Worm (Caenorhabditis elegans) whole organism, L2 larva: ENCODE data around the gene ztf-20.

Source experiments
- F13H6.1 ChIP-seq: sonication (generic microtip); optimal IDR thresholded peaks from 2 replicates; lab custom pipeline; 2016; ENCODE audit warnings: missing genetic modification characterization, missing compliant biosample characterization
- alr-1 ChIP-seq: fragments of 150-350 bp; optimal IDR thresholded peaks from 2 replicates; lab custom pipeline; 2014; ENCODE audit warnings: missing biosample characterization, missing genetic modification characterization
- aly-2 ChIP-seq: fragments of 150-350 bp; optimal IDR thresholded peaks from 2 replicates; lab custom pipeline; 2014; ENCODE audit warnings: missing biosample characterization, missing genetic modification characterization
- ama-1 ChIP-seq: fragments of 150-350 bp; optimal IDR thresholded peaks from 2 replicates; lab custom pipeline; 2018; ENCODE audit warnings: inconsistent platforms
- blmp-1 ChIP-seq: sonication (generic microtip); optimal IDR thresholded peaks from 2 replicates; lab custom pipeline; 2017; ENCODE audit warnings: missing genetic modification characterization, mild to moderate bottlenecking, missing compliant biosample characterization, antibody characterized with exemption, moderate library complexity; ENCODE audit not compliant: insufficient read depth
- dmd-4 ChIP-seq: sonication (generic microtip); optimal IDR thresholded peaks from 2 replicates; lab custom pipeline; 2017; ENCODE audit warnings: missing biosample characterization, missing genetic modification characterization
- egl-27 ChIP-seq: sonication (generic microtip); optimal IDR thresholded peaks from 3 replicates; lab custom pipeline; 2017; ENCODE audit warnings: missing biosample characterization, missing genetic modification reagents, missing genetic modification characterization
- elt-1 ChIP-seq: fragments of 150-350 bp; optimal IDR thresholded peaks from 2 replicates; lab custom pipeline; 2014; ENCODE audit warnings: missing biosample characterization, missing genetic modification characterization
- elt-3 ChIP-seq: sonication (generic microtip); optimal IDR thresholded peaks from 2 replicates; lab custom pipeline; 2017; ENCODE audit warnings: missing biosample characterization, missing genetic modification characterization
- fos-1 ChIP-seq: fragments of 150-350 bp; optimal IDR thresholded peaks from 2 replicates; lab custom pipeline; 2014; ENCODE audit warnings: missing biosample characterization, missing genetic modification characterization
- lin-11 ChIP-seq: fragments of 150-350 bp; sonication (generic microtip); optimal IDR thresholded peaks from 2 replicates; lab custom pipeline; 2014; ENCODE audit warnings: missing biosample characterization, missing genetic modification characterization, inconsistent platforms, mixed read lengths
- lin-39 ChIP-seq: fragments of 150-350 bp; optimal IDR thresholded peaks from 2 replicates; lab custom pipeline; 2014; ENCODE audit warnings: missing biosample characterization, missing genetic modification reagents, missing genetic modification characterization
- mab-5 ChIP-seq: fragments of 150-350 bp; optimal IDR thresholded peaks from 2 replicates; lab custom pipeline; 2014; ENCODE audit warnings: missing biosample characterization, missing genetic modification characterization
- mbf-1 ChIP-seq: sonication (generic microtip); optimal IDR thresholded peaks from 2 replicates; lab custom pipeline; 2017; ENCODE audit warnings: missing biosample characterization, missing genetic modification characterization
- mdl-1 ChIP-seq, 2 experiments: fragments of 150-350 bp in 1 of 2; sonication (generic microtip) in 1 of 2; optimal IDR thresholded peaks; 2 replicates each; lab custom pipeline; 2017; ENCODE audit warnings: missing biosample characterization in 2 of 2, missing genetic modification characterization in 2 of 2
- nhr-12 ChIP-seq: fragments of 150-350 bp; optimal IDR thresholded peaks from 2 replicates; lab custom pipeline; 2014; ENCODE audit warnings: missing biosample characterization, missing genetic modification characterization
- nhr-129 ChIP-seq: fragments of 150-350 bp; optimal IDR thresholded peaks from 2 replicates; lab custom pipeline; 2014; ENCODE audit warnings: missing biosample characterization, missing genetic modification characterization
- nhr-21 ChIP-seq: fragments of 150-350 bp; optimal IDR thresholded peaks from 2 replicates; lab custom pipeline; 2014; ENCODE audit warnings: missing biosample characterization, missing genetic modification characterization
- nhr-23 ChIP-seq: fragments of 150-350 bp; optimal IDR thresholded peaks from 2 replicates; lab custom pipeline; 2014; ENCODE audit warnings: missing biosample characterization, missing genetic modification reagents, missing genetic modification characterization
- nhr-25 ChIP-seq: fragments of 150-350 bp; sonication (generic microtip); optimal IDR thresholded peaks from 3 replicates; lab custom pipeline; 2014; ENCODE audit warnings: missing biosample characterization, missing genetic modification characterization
- nhr-77 ChIP-seq: fragments of 150-350 bp; optimal IDR thresholded peaks from 2 replicates; lab custom pipeline; 2014; ENCODE audit warnings: missing biosample characterization, missing genetic modification characterization
- sem-4 ChIP-seq: fragments of 150-350 bp; optimal IDR thresholded peaks from 2 replicates; lab custom pipeline; 2014; ENCODE audit warnings: missing biosample characterization, missing genetic modification reagents, missing genetic modification characterization
- skn-1 ChIP-seq: sonication (generic microtip); optimal IDR thresholded peaks from 2 replicates; lab custom pipeline; 2017; ENCODE audit warnings: missing biosample characterization, missing genetic modification characterization
- sma-9 ChIP-seq, 2 experiments: fragments of 150-350 bp in 1 of 2; sonication (generic microtip) in 1 of 2; optimal IDR thresholded peaks; 2 replicates each; lab custom pipeline; 2014 to 2016; ENCODE audit warnings: missing genetic modification characterization in 2 of 2, mild to moderate bottlenecking in 1 of 2, missing biosample characterization in 1 of 2, missing compliant biosample characterization in 1 of 2, missing genetic modification reagents in 1 of 2, moderate library complexity in 1 of 2
- unc-39 ChIP-seq: fragments of 150-350 bp; optimal IDR thresholded peaks from 2 replicates; lab custom pipeline; 2014; ENCODE audit warnings: missing biosample characterization, missing genetic modification characterization
- unc-55 ChIP-seq: fragments of 150-350 bp; sonication (generic microtip); optimal IDR thresholded peaks from 3 replicates; lab custom pipeline; 2014; ENCODE audit warnings: missing biosample characterization, missing genetic modification reagents, missing genetic modification characterization
- unc-62 ChIP-seq: fragments of 150-350 bp; optimal IDR thresholded peaks from 2 replicates; lab custom pipeline; 2014; ENCODE audit warnings: missing biosample characterization, missing genetic modification reagents, missing genetic modification characterization
- ztf-1 ChIP-seq: fragments of 200-800 bp; sonication (Bioruptor generic); conservative IDR thresholded peaks from 2 replicates; pipeline ENCODE4 v1.3.6; 2022; ENCODE audit warnings: missing genetic modification characterization, missing compliant biosample characterization
- ztf-11 ChIP-seq: sonication (generic microtip); optimal IDR thresholded peaks from 2 replicates; lab custom pipeline; 2017; ENCODE audit warnings: missing biosample characterization, missing genetic modification characterization
- ztf-4 ChIP-seq: fragments of 150-350 bp; optimal IDR thresholded peaks from 2 replicates; lab custom pipeline; 2014; ENCODE audit warnings: missing biosample characterization, missing genetic modification characterization

ztf-20 gene

DNA sequence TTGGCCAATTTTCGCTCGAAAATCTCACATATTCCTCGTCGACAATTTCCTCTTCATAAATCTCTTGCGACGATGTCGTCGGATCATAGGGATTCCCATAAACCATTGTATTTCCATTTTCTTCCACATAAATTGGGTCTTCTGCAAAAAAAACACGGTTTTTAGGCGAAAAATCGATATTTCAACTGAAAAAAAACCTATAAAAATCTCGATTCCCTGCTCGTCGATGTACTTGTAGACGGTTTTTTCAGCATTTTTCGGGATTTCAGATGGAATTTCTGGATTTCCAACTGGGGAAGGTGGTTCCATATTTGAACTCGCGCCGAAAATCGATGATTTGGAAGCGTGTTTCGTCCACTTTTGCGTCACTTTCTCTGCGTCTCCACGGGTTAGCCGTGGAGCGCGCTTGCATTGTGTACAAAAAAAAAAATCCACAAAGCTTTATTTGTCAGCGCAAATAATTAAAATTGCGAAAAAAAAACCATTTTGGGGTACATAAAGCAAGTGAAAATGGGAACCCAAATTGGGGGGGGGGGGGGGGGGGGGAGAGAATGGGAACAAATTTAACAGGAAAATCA is 7.6 kb upstream of the ztf-20 start, which contains the start of gene Y39B6A.43 (continued):
- TF ChIP-seq nhr-77 (peak; percentile 90), F13H6.1 (tag; lab: Kevin White, UChicago) (peak; percentile 88), ztf-11 (tag; lab: Kevin White, UChicago) (no peak), nhr-12 (tag; lab: Kevin White, UChicago) (no peak), nhr-129 (tag; lab: Kevin White, UChicago) (peak; percentile 96), egl-27 (peak; percentile 80), sma-9 (GFP tag; optimal IDR thresholded peaks at IDR 0.05; lab: Kevin White, UChicago) (peak; percentile 93), sma-9 (tag; optimal IDR thresholded peaks at IDR 0.05; lab: Kevin White, UChicago) (no peak), nhr-25 (peak; percentile 96), nhr-21 (tag; lab: Kevin White, UChicago) (peak; percentile 94), dmd-4 (tag; lab: Kevin White, UChicago) (no peak)
- TF ChIP-seq, all 48 proteins: peak for 34

DNA sequence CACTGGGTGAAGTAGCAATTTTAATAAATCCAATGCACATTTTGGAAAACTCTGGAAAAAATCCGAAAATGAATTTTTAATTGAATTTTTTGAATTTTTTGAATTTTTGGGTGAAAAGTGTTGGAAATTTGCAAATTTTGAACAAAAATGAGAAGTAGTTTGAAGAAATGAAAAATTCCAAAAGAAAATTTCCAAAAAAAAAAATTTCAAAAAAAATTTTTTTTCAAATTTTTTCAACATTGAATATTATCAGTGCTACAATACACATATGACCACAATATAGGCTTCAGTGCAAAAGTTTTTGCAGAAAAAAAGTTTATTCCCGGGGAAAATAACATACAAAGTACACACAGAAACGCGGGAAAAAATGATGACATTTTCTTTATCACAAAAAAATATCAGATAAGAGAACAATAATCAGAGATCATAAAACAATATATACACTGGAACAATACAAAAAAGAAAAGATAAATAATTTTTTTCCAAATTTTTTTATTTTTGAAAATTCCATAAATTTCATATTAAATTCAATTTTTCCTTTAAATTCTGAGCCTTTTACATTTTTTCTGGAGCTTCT is 2.6 kb downstream of the ztf-20 start, which contains the start of gene hrg-10:
Gene hrg-10 (minus strand): TSS at position 51 of the 577 bp plus-strand sequence.
- TF ChIP-seq aly-2 = no peak
- no peak for TF ChIP-seq mab-5
- TF ChIP-seq nhr-23 (tag; lab: Kevin White, UChicago) = no peak
- TF ChIP-seq elt-3 (tag; lab: Kevin White, UChicago) = no peak
- no peak for TF ChIP-seq F13H6.1 (tag; lab: Kevin White, UChicago)
- peak; percentile 15 for TF ChIP-seq skn-1 (tag; lab: Kevin White, UChicago)
- TF ChIP-seq nhr-21 (tag; lab: Kevin White, UChicago) = no peak
- TF ChIP-seq unc-62 = no peak
- TF ChIP-seq fos-1 (tag; lab: Kevin White, UChicago) = peak; percentile 12

DNA sequence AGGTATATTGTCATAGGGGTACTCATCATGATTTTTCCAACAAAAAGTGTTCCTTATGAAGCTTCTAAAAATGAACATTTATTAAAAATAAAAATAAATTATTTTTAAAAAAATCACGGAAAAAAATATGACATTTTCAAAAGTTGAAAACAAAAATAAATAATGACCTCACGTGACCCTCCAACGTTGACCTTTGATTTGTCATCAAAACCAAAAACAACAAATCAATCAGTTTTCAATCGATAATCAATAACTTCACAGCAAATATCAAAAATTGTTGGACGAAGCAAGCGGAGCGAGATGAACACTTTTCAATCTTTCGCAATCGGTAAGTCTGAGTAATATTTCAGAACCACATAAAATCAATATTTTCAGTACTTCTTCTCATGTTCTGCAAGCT is 19.6 kb downstream of the ztf-20 start, which contains the start of gene Y80D3A.8:
Gene Y80D3A.8 (plus strand): TSS at position 301 of the 400 bp plus-strand sequence.
- TF ChIP-seq sem-4 (tag; lab: Kevin White, UChicago) (no peak), fos-1 (tag; lab: Kevin White, UChicago) (no peak), unc-62 (no peak), elt-3 (tag; lab: Kevin White, UChicago) (no peak), unc-39 (tag; lab: Kevin White, UChicago) (no peak), nhr-77 (no peak), ztf-11 (tag; lab: Kevin White, UChicago) (no peak), lin-39 (no peak), ztf-4 (no peak)

DNA sequence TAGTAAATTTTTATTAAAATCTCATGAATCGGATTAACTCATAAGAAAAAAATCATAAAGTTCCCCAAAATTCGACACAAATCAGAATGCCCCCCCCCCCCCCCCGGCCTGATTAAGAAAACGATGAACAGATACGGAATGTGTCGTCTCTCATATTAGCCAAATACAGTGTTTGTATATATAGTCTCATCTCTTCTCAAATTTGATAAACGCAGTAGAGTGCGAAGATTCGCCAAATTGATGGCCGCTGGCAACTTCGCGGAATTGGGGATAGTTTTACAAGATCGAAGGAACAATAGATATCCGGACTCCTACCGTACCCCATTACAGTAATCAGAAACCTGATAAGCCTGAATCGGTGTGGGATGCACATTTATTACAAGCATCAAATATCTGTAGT is 22.4 kb downstream of the ztf-20 start:
- TF ChIP-seq nhr-129 (tag; lab: Kevin White, UChicago) = no peak
- TF ChIP-seq alr-1 (tag; lab: Kevin White, UChicago) = no peak
- no peak for TF ChIP-seq egl-27
- no peak for TF ChIP-seq elt-1 (tag; lab: Kevin White, UChicago)
- TF ChIP-seq unc-39 (tag; lab: Kevin White, UChicago) = no peak
- no peak for TF ChIP-seq nhr-21 (tag; lab: Kevin White, UChicago)
- TF ChIP-seq ama-1 (lab: Kevin White, UChicago) = no peak
- TF ChIP-seq dmd-4 (tag; lab: Kevin White, UChicago) = no peak
- TF ChIP-seq ztf-4 = no peak
- TF ChIP-seq mdl-1 (tag; optimal IDR thresholded peaks at IDR 0.05; lab: Kevin White, UChicago) = no peak

DNA sequence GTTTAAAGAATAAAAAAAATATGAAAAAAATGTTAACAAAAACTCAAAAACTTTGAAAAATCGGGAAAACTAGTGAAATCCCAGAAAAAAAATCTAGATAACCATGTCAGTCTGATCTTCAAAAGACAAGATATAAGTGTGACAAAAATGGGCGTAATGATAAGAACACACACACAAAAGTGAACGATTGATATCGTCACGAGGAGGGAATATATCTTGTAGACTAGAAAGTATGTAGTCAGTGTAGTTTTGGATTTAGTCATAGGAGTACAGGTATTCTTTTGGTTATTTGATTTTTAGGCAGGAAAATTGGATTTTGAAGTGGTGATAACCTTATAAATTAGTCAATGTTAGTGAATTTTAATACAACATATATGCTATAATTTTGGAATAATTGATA is 25.4 kb downstream of the ztf-20 start:
- TF ChIP-seq nhr-25 (peak; percentile 11), skn-1 (tag; lab: Kevin White, UChicago) (no peak), blmp-1 (tag; lab: Kevin White, UChicago) (no peak), ztf-4 (no peak), lin-11 (tag; lab: Kevin White, UChicago) (no peak), unc-55 (GFP tag; lab: Kevin White, UChicago) (no peak), mbf-1 (tag; lab: Kevin White, UChicago) (no peak)

DNA sequence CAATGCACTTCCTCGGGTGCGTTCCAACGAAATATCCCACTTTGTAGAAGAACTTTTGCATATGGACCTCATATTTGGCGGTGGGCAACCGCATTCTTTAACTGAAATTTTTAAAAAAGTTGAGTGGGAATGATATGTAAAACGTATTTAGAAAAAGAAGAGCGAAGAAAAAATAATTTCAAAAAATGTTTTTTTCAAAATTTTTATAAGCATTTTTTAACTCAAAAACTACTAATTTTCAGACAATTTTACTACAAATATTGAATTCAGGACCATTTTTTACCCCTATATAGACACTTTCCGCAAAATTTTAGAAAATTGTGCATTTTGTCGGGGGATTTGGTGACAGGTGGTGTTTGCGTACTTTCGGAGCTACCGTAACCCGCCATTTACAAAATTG is 28.7 kb downstream of the ztf-20 start, which contains the start of gene ptr-22:
Gene ptr-22 (minus strand): TSS at position 101 of the 400 bp plus-strand sequence.
- no peak for TF ChIP-seq mab-5
- no peak for TF ChIP-seq ztf-1 (GFP tag; lab: Robert Waterston, UW)
